Worm (Caenorhabditis elegans): ENCODE results near the gene nhr-255.

Gene nhr-255

ce11 chrX:15736419-15736818, 6.0 kb upstream of the nhr-255 start (continued):
- TF ChIP-seq nhr-48 (tag; optimal IDR thresholded peaks at IDR 0.05) (peak; percentile 44), F10B5.3 (tag; optimal IDR thresholded peaks at IDR 0.05) (peak; percentile 94), ZK546.5 (tag; optimal IDR thresholded peaks at IDR 0.05) (no peak)

ce11 chrX:15738432-15739003, 3.9 kb upstream of the nhr-255 start:
- TF ChIP-seq egl-43 (GFP tag; IDR thresholded peaks at IDR 0.05) (peak; percentile 20; the same call in 1 of the 2 replicates), ctbp-1 (GFP tag; IDR thresholded peaks at IDR 0.05) (0 out of 2 replicates have a peak, but pooled peaks have one; percentile 41), set-16 (GFP tag; IDR thresholded peaks at IDR 0.05) (peak; percentile 97)

- no peak for TF ChIP-seq lin-13 (GFP tag; optimal IDR thresholded peaks at IDR 0.05)
- no peak for TF ChIP-seq daf-8 (GFP tag; IDR thresholded peaks at IDR 0.05)
- TF ChIP-seq egl-43 (GFP tag; IDR thresholded peaks at IDR 0.05) = no peak
- TF ChIP-seq ceh-32 (tag; optimal IDR thresholded peaks at IDR 0.05; ENCODE audit: poor library complexity) = no peak
- TF ChIP-seq Y105C5A.15 (GFP tag; IDR thresholded peaks at IDR 0.05) = no peak
- no peak for TF ChIP-seq nhr-111 (GFP tag; optimal IDR thresholded peaks at IDR 0.05)
- no peak for TF ChIP-seq Y75B8A.6 (GFP tag; IDR thresholded peaks at IDR 0.05)
- no peak for TF ChIP-seq duxl-1 (tag; optimal IDR thresholded peaks at IDR 0.05; ENCODE audit: poor library complexity)
- TF ChIP-seq hlh-11 (tag; optimal IDR thresholded peaks at IDR 0.05) = no peak
- no peak for TF ChIP-seq nhr-77 (tag; optimal IDR thresholded peaks at IDR 0.05)
- TF ChIP-seq madf-5 (GFP tag; IDR thresholded peaks at IDR 0.05) = no peak
- no peak for TF ChIP-seq tag-97 (GFP tag; IDR thresholded peaks at IDR 0.05)
- TF ChIP-seq nhr-41 (GFP tag; IDR thresholded peaks at IDR 0.05) = no peak
These were observed 1.9 kb upstream of the nhr-255 start, which contains the start of gene srg-64 for ce11 chrX:15740526-15740925. srg-64 (minus strand) TSS chrX:15740626.

ce11 chrX:15741852-15742251, 558 bp upstream of the nhr-255 start:
- TF ChIP-seq dve-1 (tag; optimal IDR thresholded peaks at IDR 0.05; ENCODE audit: insufficient read depth) (peak; percentile 55), unc-130 (GFP tag; optimal IDR thresholded peaks at IDR 0.05) (peak; percentile 21), F10B5.3 (tag; optimal IDR thresholded peaks at IDR 0.05) (peak; percentile 12), dmd-8 (GFP tag; IDR thresholded peaks at IDR 0.05) (peak; percentile 94), fos-1 (tag; optimal IDR thresholded peaks at IDR 0.05) (no peak), hif-1 (tag; optimal IDR thresholded peaks at IDR 0.05) (peak in 1 of 2 experiments; percentile 65), skn-1 (tag; optimal IDR thresholded peaks at IDR 0.05) (no peak), ceh-44 (GFP tag; IDR thresholded peaks at IDR 0.05) (peak; percentile 89), php-3 (GFP tag; IDR thresholded peaks at IDR 0.05) (0 out of 2 replicates have a peak, but pooled peaks have one; percentile 40), set-16 (GFP tag; IDR thresholded peaks at IDR 0.05) (peak; percentile 75), arid-1 (GFP tag; conservative IDR thresholded peaks at IDR 0.05) (peak; percentile 92), zip-11 (GFP tag; IDR thresholded peaks at IDR 0.05) (no peak), nhr-42 (GFP tag; IDR thresholded peaks at IDR 0.05) (peak; percentile 83), ceh-20 (GFP tag; IDR thresholded peaks at IDR 0.05) (peak; percentile 84), madf-9 (GFP tag; conservative IDR thresholded peaks at IDR 0.05) (peak; percentile 82), zag-1 (tag; optimal IDR thresholded peaks at IDR 0.05) (no peak), hlh-11 (tag; optimal IDR thresholded peaks at IDR 0.05) (peak; percentile 74), vab-7 (GFP tag; IDR thresholded peaks at IDR 0.05) (peak; percentile 86), zfp-3 (GFP tag; conservative IDR thresholded peaks at IDR 0.05) (no peak), hmg-1.1 (GFP tag; IDR thresholded peaks at IDR 0.05) (peak; percentile 97), hlh-30 (tag; optimal IDR thresholded peaks at IDR 0.05; ENCODE audit: insufficient read depth) (peak; percentile 68), unc-39 (tag; optimal IDR thresholded peaks at IDR 0.05) (no peak), dpl-1 (GFP tag; optimal IDR thresholded peaks at IDR 0.05) (peak; percentile 1), ceh-62 (tag; optimal IDR thresholded peaks at IDR 0.05) (no peak), egl-43 (GFP tag; IDR thresholded peaks at IDR 0.05) (peak; percentile 96), Y5F2A.4 (GFP tag; optimal IDR thresholded peaks at IDR 0.05) (peak; percentile 50), ztf-11 (tag; optimal IDR thresholded peaks at IDR 0.05) (no peak), fkh-10 (GFP tag; optimal IDR thresholded peaks at IDR 0.05) (peak; percentile 39), snpc-4 (tag; optimal IDR thresholded peaks at IDR 0.05) (no peak), Y75B8A.6 (GFP tag; IDR thresholded peaks at IDR 0.05) (0 out of 2 replicates have a peak, but pooled peaks have one; percentile 67), pha-4 (GFP tag; IDR thresholded peaks at IDR 0.05) (peak; percentile 94), pha-4 (tag; optimal IDR thresholded peaks at IDR 0.05) (no peak)
